Fruit fly (Drosophila melanogaster): Measurements from ENCODE around the gene Cpr65Av.
"Not testable (repeated sequence)": the region's sequence is repeated elsewhere in the genome, so short reads cannot be mapped to it uniquely, and the experiment has no call there.

Gene Cpr65Av

DNA sequence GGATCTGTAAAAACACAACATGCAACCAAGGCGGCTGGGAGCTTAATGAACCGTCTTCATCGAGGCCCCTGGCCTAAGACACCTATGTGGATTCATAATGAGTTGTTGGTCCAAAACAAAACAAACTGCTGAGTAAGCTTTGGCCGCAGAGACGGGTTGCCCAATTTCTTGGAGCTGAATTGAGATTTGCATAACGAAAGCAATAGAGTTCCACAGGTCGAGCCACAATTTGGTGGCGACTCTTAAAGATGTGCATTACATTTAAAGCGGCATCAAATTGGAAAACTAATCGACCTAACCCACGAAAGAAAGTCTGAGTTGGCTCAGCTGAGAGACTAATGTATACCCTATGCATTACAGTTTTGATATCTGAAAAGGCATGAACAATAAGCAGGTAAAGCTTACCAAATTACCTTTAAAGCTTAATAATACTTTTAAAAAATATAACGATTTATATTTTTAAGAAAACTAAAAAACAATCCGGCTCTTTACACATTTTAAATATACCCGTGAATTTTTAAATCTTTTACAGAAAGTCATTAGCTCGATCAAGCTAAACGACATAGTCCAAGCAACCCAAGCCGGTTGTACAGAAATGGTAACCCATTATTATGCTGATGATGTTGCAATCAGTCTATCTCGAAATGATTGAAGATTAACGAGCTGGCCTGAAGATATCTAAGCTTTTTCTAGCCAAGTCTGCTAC is 17.7 kb upstream of the Cpr65Av start, which contains the start of gene CG13297:
CG13297 (minus strand) TSS at position 51 of the 706 bp plus-strand sequence.
- TF ChIP-seq toe (GFP tag; optimal IDR thresholded peaks at IDR 0.05) (no peak), tj (GFP tag; optimal IDR thresholded peaks at IDR 0.05) (no peak), Hr96 (GFP tag; optimal IDR thresholded peaks at IDR 0.05) (no peak), ovo (GFP tag; optimal IDR thresholded peaks at IDR 0.05) (no peak), CG1620 (GFP tag; optimal IDR thresholded peaks at IDR 0.05) (no peak), cnc (optimal IDR thresholded peaks at IDR 0.05) (no peak), CG5204 (GFP tag; optimal IDR thresholded peaks at IDR 0.05) (no peak), Mnt (GFP tag; optimal IDR thresholded peaks at IDR 0.05) (no peak)

DNA sequence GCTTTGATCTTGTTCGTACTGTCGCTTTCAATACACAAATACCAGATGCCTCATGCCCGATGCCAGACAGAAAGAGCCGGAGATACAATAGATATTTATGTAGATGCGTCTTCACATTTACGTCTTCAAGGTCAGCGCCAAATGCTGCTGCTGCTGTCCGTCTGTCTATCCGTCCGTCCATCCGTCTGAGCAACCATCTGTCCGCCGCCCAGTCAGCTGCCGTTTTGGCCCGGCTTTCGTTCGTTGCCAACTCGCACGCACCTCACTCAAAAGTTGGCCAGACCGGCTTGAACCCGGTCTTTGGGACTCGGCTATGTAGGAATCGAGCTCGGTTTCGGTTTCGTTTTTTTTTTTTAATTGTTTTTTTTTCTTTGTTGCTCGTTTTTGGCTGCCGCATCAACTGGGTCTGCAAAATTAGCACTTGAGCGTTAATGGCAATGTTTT is 15.2 kb upstream of the Cpr65Av start:
- TF ChIP-seq CG14711 (tag; optimal IDR thresholded peaks at IDR 0.05) = no peak
- no peak for TF ChIP-seq toe (GFP tag; optimal IDR thresholded peaks at IDR 0.05)
- TF ChIP-seq CG5204 (GFP tag; optimal IDR thresholded peaks at IDR 0.05) = no peak
- TF ChIP-seq Crg-1 (GFP tag; optimal IDR thresholded peaks at IDR 0.05) = no peak
- TF ChIP-seq CG1620 (GFP tag; optimal IDR thresholded peaks at IDR 0.05) = no peak
- no peak for TF ChIP-seq cnc (optimal IDR thresholded peaks at IDR 0.05)

dm6 chr3L:6152531-6152930 is 12.8 kb upstream of the Cpr65Av start, which contains the start of gene Acp65Aa:
Gene Acp65Aa (minus strand): TSS chr3L:6152745.
- TF ChIP-seq Clk (GFP tag; optimal IDR thresholded peaks at IDR 0.05) (no peak), bab1 (GFP tag; optimal IDR thresholded peaks at IDR 0.05) (no peak), Crg-1 (GFP tag; optimal IDR thresholded peaks at IDR 0.05) (no peak), cnc (optimal IDR thresholded peaks at IDR 0.05) (no peak), CG11617 (GFP tag; optimal IDR thresholded peaks at IDR 0.05) (no peak), CG33017 (tag; optimal IDR thresholded peaks at IDR 0.05) (no peak), Hr96 (GFP tag; optimal IDR thresholded peaks at IDR 0.05) (no peak), CG7101 (tag; optimal IDR thresholded peaks at IDR 0.05) (no peak), ovo (GFP tag; optimal IDR thresholded peaks at IDR 0.05) (no peak)

- not testable (repeated sequence) for TF ChIP-seq cic, ovo, pad (GFP tag; optimal IDR thresholded peaks at IDR 0.05)
Measured at dm6 chr3L:6150757-6151354, 11.1 kb upstream of the Cpr65Av start, which contains the start of the genes Cpr65Ax2 and Lcp65Aa. Gene Cpr65Ax2 (minus strand): TSS chr3L:6150857. Gene Lcp65Aa (plus strand): TSS chr3L:6151304.

dm6 chr3L:6149248-6149647 is 9.5 kb upstream of the Cpr65Av start, which contains the start of gene Lcp65Ab1:
Gene Lcp65Ab1 (plus strand): TSS chr3L:6149548.
- not testable (repeated sequence) for TF ChIP-seq Crg-1 (GFP tag; optimal IDR thresholded peaks at IDR 0.05); cnc (optimal IDR thresholded peaks at IDR 0.05); CG11617 (GFP tag; optimal IDR thresholded peaks at IDR 0.05)

DNA sequence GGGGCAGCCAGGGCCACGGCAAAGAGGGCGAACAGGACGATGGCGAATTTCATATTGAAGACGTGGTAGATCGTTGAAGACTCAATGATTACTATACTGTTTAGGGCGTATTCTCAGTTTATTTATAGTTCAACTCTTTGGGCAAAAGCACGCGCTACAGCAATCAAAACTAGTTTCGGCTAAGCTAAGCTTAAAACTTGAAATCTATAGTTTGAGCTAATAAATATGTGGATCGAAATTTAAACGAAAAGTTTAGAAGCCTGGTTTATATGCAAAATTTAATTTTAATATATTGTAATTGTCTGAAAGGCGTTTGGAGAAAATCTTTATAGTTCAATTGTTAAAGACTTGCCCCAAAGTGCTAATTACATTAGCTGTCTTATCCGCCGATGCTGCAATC is 8.1 kb upstream of the Cpr65Av start, which contains the start of gene Cpr65Ax1:
Cpr65Ax1 (minus strand) TSS at position 101 of the 400 bp plus-strand sequence.
- TF ChIP-seq CG33017 (tag; optimal IDR thresholded peaks at IDR 0.05); Hr96 (GFP tag; optimal IDR thresholded peaks at IDR 0.05); CG11617 (GFP tag; optimal IDR thresholded peaks at IDR 0.05): not testable (repeated sequence)

dm6 chr3L:6146374-6146773 is 6.6 kb upstream of the Cpr65Av start, which contains the start of gene Lcp65Ab2:
Gene Lcp65Ab2 (plus strand): TSS chr3L:6146674.
- not testable (repeated sequence) for TF ChIP-seq toe, Clk, tj (GFP tag; optimal IDR thresholded peaks at IDR 0.05)

dm6 chr3L:6144769-6145220 is 5.0 kb upstream of the Cpr65Av start, which contains the start of gene Lcp65Ac:
Gene Lcp65Ac (plus strand): TSS chr3L:6144819.
- no peak for TF ChIP-seq CG7045 (GFP tag; optimal IDR thresholded peaks at IDR 0.05)
- no peak for TF ChIP-seq ovo (GFP tag; optimal IDR thresholded peaks at IDR 0.05)
- TF ChIP-seq CG33017 (tag; optimal IDR thresholded peaks at IDR 0.05) = no peak
- no peak for TF ChIP-seq Mnt (GFP tag; optimal IDR thresholded peaks at IDR 0.05)
